Worm (Caenorhabditis elegans) whole organism, late embryonic: Measurements from ENCODE around the gene snf-6.

Experiments
- ets-4 ChIP-seq: sonication (generic microtip); optimal IDR thresholded peaks from 2 replicates; lab custom pipeline; 2016; ENCODE audit warnings: missing genetic modification characterization, missing compliant biosample characterization
- fax-1 ChIP-seq: sonication (generic microtip); optimal IDR thresholded peaks from 2 replicates; lab custom pipeline; 2016; ENCODE audit warnings: missing genotype, missing genetic modification characterization, missing compliant biosample characterization
- fkh-10 ChIP-seq: fragments of 150-350 bp; optimal IDR thresholded peaks from 2 replicates; lab custom pipeline; 2014; ENCODE audit warnings: missing biosample characterization, missing genetic modification reagents, missing genetic modification characterization
- syd-9 ChIP-seq: sonication (generic microtip); optimal IDR thresholded peaks from 2 replicates; lab custom pipeline; 2016; ENCODE audit warnings: mild to moderate bottlenecking, missing genetic modification characterization, moderate library complexity, missing compliant biosample characterization

DNA sequence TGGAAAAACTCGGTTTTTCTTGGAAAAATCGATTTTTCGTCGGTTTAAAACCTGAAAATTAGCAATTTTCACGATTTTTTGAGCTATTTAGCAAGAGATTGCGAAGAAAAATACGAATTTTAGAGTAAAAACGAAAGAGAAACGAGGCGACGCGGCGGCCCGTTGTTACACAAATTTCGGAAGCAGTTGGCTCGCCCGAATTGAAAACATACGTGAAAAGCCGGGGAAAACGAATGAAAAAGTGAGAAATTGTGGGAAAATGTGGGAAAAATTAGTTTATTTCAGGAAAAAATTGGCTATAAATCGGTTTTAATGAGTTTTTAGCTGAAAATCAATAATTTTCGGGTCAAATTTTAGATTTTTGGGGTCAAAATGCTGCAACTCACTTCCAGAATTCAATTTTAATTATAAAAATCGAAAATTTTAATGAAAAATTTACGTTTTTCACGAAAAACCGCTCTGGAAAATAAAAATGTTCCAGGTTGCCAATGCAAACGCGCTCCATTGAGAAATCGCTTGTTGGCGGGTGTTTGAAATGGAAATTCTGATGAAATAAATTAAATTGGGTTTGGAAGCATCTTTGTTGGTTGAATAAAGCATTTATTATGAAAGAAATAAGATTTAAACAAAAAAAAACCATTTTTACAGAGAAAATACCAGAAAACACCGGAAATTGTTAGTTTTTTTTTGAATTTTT lies at the start of gene snf-6:
- TF ChIP-seq fkh-10: no peak
- TF ChIP-seq syd-9 (tag; lab: Kevin White, UChicago): no peak
- TF ChIP-seq fax-1 (tag; lab: Kevin White, UChicago): no peak
- TF ChIP-seq ets-4 (tag; lab: Kevin White, UChicago): no peak
